Fruit fly (Drosophila melanogaster): ENCODE measurements around the gene CG5171.

dm6 chr2L:7447820-7448219, 46.7 kb downstream of the CG5171 start:
- no peak for TF ChIP-seq EcR (GFP tag; optimal IDR thresholded peaks at IDR 0.05)
- no peak for TF ChIP-seq usp (GFP tag; optimal IDR thresholded peaks at IDR 0.05)
- TF ChIP-seq pan (optimal IDR thresholded peaks at IDR 0.05), result no peak
- no peak for TF ChIP-seq Dll (optimal IDR thresholded peaks at IDR 0.05)

Measured in whole organism.